Worm (Caenorhabditis elegans) whole organism, young adult: ENCODE data around the gene str-243.

Experiments used
- F22D6.2 ChIP-seq: sonication (generic microtip); optimal IDR thresholded peaks from 2 replicates; lab custom pipeline; 2016; ENCODE audit warnings: mild to moderate bottlenecking, missing genetic modification characterization, missing compliant biosample characterization
- bed-2 ChIP-seq: fragments of 200-800 bp; sonication (Bioruptor generic); IDR thresholded peaks from 2 replicates; pipeline ENCODE4 v1.3.6; 2022; ENCODE audit warnings: missing genetic modification reagents, missing genetic modification characterization, missing compliant biosample characterization
- dpl-1 ChIP-seq: fragments of 150-350 bp; optimal IDR thresholded peaks from 2 replicates; lab custom pipeline; 2014; ENCODE audit warnings: missing biosample characterization, missing genetic modification reagents, missing genetic modification characterization
- him-1 ChIP-seq: sonication (generic microtip); optimal IDR thresholded peaks from 2 replicates; lab custom pipeline; 2016; ENCODE audit warnings: missing genotype, missing genetic modification reagents, missing genetic modification characterization, missing compliant biosample characterization
- hlh-12 ChIP-seq: sonication (generic microtip); optimal IDR thresholded peaks from 2 replicates; lab custom pipeline; 2016; ENCODE audit warnings: missing genetic modification characterization, missing compliant biosample characterization
- mcd-1 ChIP-seq: fragments of 200-800 bp; sonication (Bioruptor generic); IDR thresholded peaks from 2 replicates; pipeline ENCODE4 v1.3.6; 2022; ENCODE audit warnings: missing genetic modification reagents, missing genetic modification characterization, missing compliant biosample characterization
- nfya-1 ChIP-seq: sonication (generic microtip); optimal IDR thresholded peaks from 2 replicates; lab custom pipeline; 2017; ENCODE audit warnings: antibody characterized with exemption, missing compliant biosample characterization, missing genetic modification characterization, borderline replicate concordance; ENCODE audit not compliant: insufficient read depth
- pha-4 ChIP-seq: fragments of 150-350 bp; sonication (generic microtip); optimal IDR thresholded peaks from 2 replicates; lab custom pipeline; 2014; ENCODE audit warnings: missing biosample characterization, missing genetic modification reagents, missing genetic modification characterization
- snpc-3.4 ChIP-seq: sonication (generic microtip); optimal IDR thresholded peaks from 2 replicates; lab custom pipeline; 2017; ENCODE audit warnings: missing genetic modification characterization, mild to moderate bottlenecking, missing compliant biosample characterization, antibody characterized with exemption, moderate library complexity, missing genotype, missing genetic modification reagents
- tlf-1 ChIP-seq: fragments of 200-800 bp; sonication (Bioruptor generic); optimal IDR thresholded peaks from 2 replicates; lab custom pipeline; 2018; ENCODE audit warnings: mild to moderate bottlenecking, missing genetic modification characterization, missing compliant biosample characterization
- unc-130 ChIP-seq: sonication (generic microtip); optimal IDR thresholded peaks from 2 replicates; lab custom pipeline; 2016; ENCODE audit warnings: missing genetic modification reagents, missing genetic modification characterization, missing compliant biosample characterization
- unc-62 ChIP-seq: fragments of 150-350 bp; optimal IDR thresholded peaks from 2 replicates; lab custom pipeline; 2014; ENCODE audit warnings: missing biosample characterization, missing genetic modification reagents, missing genetic modification characterization
- ztf-25 ChIP-seq: fragments of 200-800 bp; sonication (Bioruptor generic); IDR thresholded peaks from 2 replicates; pipeline ENCODE4 v1.3.6; 2022; ENCODE audit warnings: missing genetic modification reagents, missing genetic modification characterization, missing compliant biosample characterization

DNA sequence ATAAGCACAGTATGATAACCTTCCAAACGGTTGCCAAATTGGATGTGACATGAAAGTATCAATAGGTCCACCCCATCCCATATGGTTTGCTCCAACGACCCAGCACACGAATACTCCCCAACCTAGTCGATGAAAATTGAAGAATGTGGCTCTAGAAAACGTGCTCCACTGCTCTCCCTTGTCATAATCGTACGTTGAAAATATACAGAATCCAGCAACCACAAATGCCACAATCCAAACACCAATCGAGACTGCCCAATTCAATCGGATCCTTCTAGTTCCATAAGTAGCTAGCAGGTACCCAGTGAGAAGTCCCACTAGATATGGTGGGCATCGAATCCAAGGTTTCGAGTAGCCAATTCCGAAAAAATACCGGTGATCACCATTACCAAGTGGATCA lies 16.3 kb downstream of the str-243 start:
- TF ChIP-seq mcd-1 (GFP tag; lab: Robert Waterston, UW) (no peak), ztf-25 (GFP tag; lab: Robert Waterston, UW) (no peak), hlh-12 (tag; lab: Kevin White, UChicago) (no peak), unc-130 (GFP tag; lab: Kevin White, UChicago) (no peak), unc-62 (GFP tag; lab: Kevin White, UChicago) (no peak), bed-2 (GFP tag; lab: Robert Waterston, UW) (no peak), him-1 (tag; lab: Kevin White, UChicago) (no peak), snpc-3.4 (no peak), dpl-1 (GFP tag; lab: Kevin White, UChicago) (no peak), pha-4 (no peak), nfya-1 (tag; lab: Kevin White, UChicago) (no peak), tlf-1 (no peak), F22D6.2 (tag; lab: Kevin White, UChicago) (no peak)
